Fruit fly (Drosophila melanogaster) whole organism, embryonic: ENCODE data around the gene gdl.

Source experiments
- Ada2b ChIP-seq: fragments of 200-800 bp; sonication (Bioruptor generic); IDR thresholded peaks from 2 replicates; pipeline ENCODE4 v1.3.6; 2022; ENCODE audit warnings: missing biosample characterization, missing genetic modification characterization
- Awh ChIP-seq: fragments of 200-800 bp; sonication (Bioruptor generic); IDR thresholded peaks from 2 replicates; pipeline ENCODE4, ENCODE4 v1.3.6; 2022; ENCODE audit warnings: missing biosample characterization, missing genetic modification characterization
- Bteb2 ChIP-seq: fragments of 200-800 bp; sonication (Bioruptor generic); optimal IDR thresholded peaks from 2 replicates; lab custom pipeline; 2016; ENCODE audit warnings: missing biosample characterization, missing genetic modification characterization
- CG11696 ChIP-seq: fragments of 200-800 bp; sonication (Bioruptor generic); IDR thresholded peaks from 2 replicates; pipeline ENCODE4 v1.3.6; 2022; ENCODE audit warnings: missing biosample characterization, missing genetic modification characterization
- CG12659 ChIP-seq: fragments of 200-800 bp; sonication (Bioruptor generic); optimal IDR thresholded peaks from 3 replicates; lab custom pipeline; 2017; ENCODE audit warnings: mild to moderate bottlenecking, missing biosample characterization, missing genetic modification reagents, missing genetic modification characterization
- CG13424 ChIP-seq: fragments of 200-800 bp; sonication (Bioruptor generic); optimal IDR thresholded peaks from 2 replicates; lab custom pipeline; 2019; ENCODE audit warnings: missing biosample characterization, mild to moderate bottlenecking, missing genetic modification characterization, moderate library complexity
- CG15269 ChIP-seq: fragments of 200-800 bp; sonication (Bioruptor generic); optimal IDR thresholded peaks from 2 replicates; lab custom pipeline; 2018; ENCODE audit warnings: missing biosample characterization, mild to moderate bottlenecking, missing genetic modification characterization, moderate library complexity
- CG15479 ChIP-seq: fragments of 200-800 bp; sonication (Bioruptor generic); optimal IDR thresholded peaks from 3 replicates; lab custom pipeline; 2019; ENCODE audit warnings: missing biosample characterization, mild to moderate bottlenecking, missing genetic modification characterization, moderate library complexity
- CG17612 ChIP-seq: fragments of 200-800 bp; sonication (Bioruptor generic); IDR thresholded peaks from 2 replicates; pipeline ENCODE4 v1.3.6; 2022; ENCODE audit warnings: missing biosample characterization, missing genetic modification characterization
- CG1832 ChIP-seq: fragments of 200-800 bp; sonication (Bioruptor generic); optimal IDR thresholded peaks from 2 replicates; lab custom pipeline; 2017; ENCODE audit warnings: missing biosample characterization, mild to moderate bottlenecking, missing genetic modification characterization, inconsistent platforms
- CG18476 ChIP-seq: fragments of 200-800 bp; sonication (Bioruptor generic); optimal IDR thresholded peaks from 2 replicates; lab custom pipeline; 2016; ENCODE audit warnings: missing biosample characterization, mild to moderate bottlenecking, missing genetic modification characterization
- CG18599 ChIP-seq: fragments of 200-800 bp; sonication (Bioruptor generic); optimal IDR thresholded peaks from 3 replicates; lab custom pipeline; 2017; ENCODE audit warnings: missing biosample characterization, missing genetic modification characterization, mild to moderate bottlenecking, moderate library complexity, missing genetic modification reagents
- CG3065 ChIP-seq: fragments of 200-800 bp; sonication (Bioruptor generic); optimal IDR thresholded peaks from 2 replicates; lab custom pipeline; 2016; ENCODE audit warnings: missing biosample characterization, missing genetic modification characterization
- CG31441 ChIP-seq: fragments of 200-800 bp; sonication (Bioruptor generic); IDR thresholded peaks from 2 replicates; pipeline ENCODE4 v1.3.6; 2022; ENCODE audit warnings: missing biosample characterization, missing genetic modification characterization
- CG3163 ChIP-seq: fragments of 200-800 bp; sonication (Bioruptor generic); optimal IDR thresholded peaks from 3 replicates; lab custom pipeline; 2016; ENCODE audit warnings: missing biosample characterization, missing genetic modification characterization
- CG34422 ChIP-seq: fragments of 200-800 bp; sonication (Bioruptor generic); IDR thresholded peaks from 3 replicates; pipeline ENCODE4 v1.3.6; 2022; ENCODE audit warnings: missing biosample characterization, missing genetic modification characterization
- CG4282 ChIP-seq: fragments of 200-800 bp; sonication (Bioruptor generic); optimal IDR thresholded peaks from 2 replicates; lab custom pipeline; 2016; ENCODE audit warnings: missing biosample characterization, missing genetic modification characterization
- CG7556 ChIP-seq: fragments of 200-800 bp; sonication (Bioruptor generic); optimal IDR thresholded peaks from 2 replicates; lab custom pipeline; 2017; ENCODE audit warnings: missing biosample characterization, mild to moderate bottlenecking, missing genetic modification characterization
- CG7745 ChIP-seq: fragments of 200-800 bp; sonication (Bioruptor generic); optimal IDR thresholded peaks from 2 replicates; lab custom pipeline; 2018; ENCODE audit warnings: missing biosample characterization, mild to moderate bottlenecking, missing genetic modification characterization, moderate library complexity
- CG8281 ChIP-seq: fragments of 200-800 bp; sonication (Bioruptor generic); optimal IDR thresholded peaks from 2 replicates; lab custom pipeline; 2018; ENCODE audit warnings: missing biosample characterization, mild to moderate bottlenecking, missing genetic modification characterization, moderate library complexity
- CG9932 ChIP-seq: fragments of 200-800 bp; sonication (Bioruptor generic); IDR thresholded peaks from 2 replicates; pipeline ENCODE4 v1.3.6; 2022; ENCODE audit warnings: missing biosample characterization, missing genetic modification characterization
- ERR ChIP-seq: fragments of 200-800 bp; sonication (Bioruptor generic); optimal IDR thresholded peaks from 2 replicates; lab custom pipeline; 2016; ENCODE audit warnings: missing biosample characterization, missing genetic modification characterization
- GATAe ChIP-seq: fragments of 200-800 bp; sonication (Bioruptor generic); conservative IDR thresholded peaks from 2 replicates; pipeline ENCODE4 v1.3.6; 2022; ENCODE audit warnings: missing biosample characterization, missing genetic modification characterization
- Hr78 ChIP-seq, 2 experiments: fragments of 200-800 bp in 1 of 2; fragments of >200 bp in 1 of 2; sonication (Bioruptor generic) in 1 of 2; optimal IDR thresholded peaks; 2 replicates each; lab custom pipeline; 2017 to 2019; ENCODE audit warnings: missing biosample characterization in 2 of 2, missing genetic modification characterization in 2 of 2, mild to moderate bottlenecking in 1 of 2, moderate library complexity in 1 of 2
- Mad ChIP-seq: fragments of 200-800 bp; sonication (Bioruptor generic); optimal IDR thresholded peaks from 2 replicates; lab custom pipeline; 2016; ENCODE audit warnings: missing biosample characterization, missing genetic modification characterization
- Meics ChIP-seq: fragments of 200-800 bp; sonication (Bioruptor generic); optimal IDR thresholded peaks from 2 replicates; lab custom pipeline; 2017; ENCODE audit warnings: missing biosample characterization, mild to moderate bottlenecking, missing genetic modification characterization
- Pdp1 ChIP-seq, 2 experiments: fragments of 200-800 bp; sonication (Bioruptor generic); optimal IDR thresholded peaks; 3 replicates each; lab custom pipeline; 2016; ENCODE audit warnings: missing biosample characterization in 2 of 2, missing genetic modification characterization in 2 of 2, mild to moderate bottlenecking in 1 of 2, moderate library complexity in 1 of 2
- Sin3A ChIP-seq: fragments of >200 bp; optimal IDR thresholded peaks from 2 replicates; lab custom pipeline; 2018
- TFAM ChIP-seq: fragments of 200-800 bp; sonication (Bioruptor generic); optimal IDR thresholded peaks from 2 replicates; lab custom pipeline; 2017; ENCODE audit warnings: missing biosample characterization, missing genetic modification characterization, inconsistent platforms
- ab ChIP-seq: fragments of 200-800 bp; sonication (Bioruptor generic); optimal IDR thresholded peaks from 2 replicates; lab custom pipeline; 2016; ENCODE audit warnings: missing biosample characterization, missing genetic modification characterization
- az2 ChIP-seq: fragments of 200-800 bp; sonication (Bioruptor generic); optimal IDR thresholded peaks from 3 replicates; lab custom pipeline; 2016; ENCODE audit warnings: missing biosample characterization, missing genetic modification characterization
- bcd ChIP-seq: fragments of 200-800 bp; sonication (Bioruptor generic); optimal IDR thresholded peaks from 2 replicates; lab custom pipeline; 2017; ENCODE audit warnings: missing biosample characterization, mild to moderate bottlenecking, missing genetic modification characterization
- chn ChIP-seq: fragments of 200-800 bp; sonication (Bioruptor generic); optimal IDR thresholded peaks from 2 replicates; lab custom pipeline; 2016; ENCODE audit warnings: missing biosample characterization, missing genetic modification characterization
- da ChIP-seq: fragments of 200-800 bp; sonication (Bioruptor generic); optimal IDR thresholded peaks from 2 replicates; lab custom pipeline; 2016; ENCODE audit warnings: missing biosample characterization, missing genetic modification characterization
- dmrt11E ChIP-seq: fragments of 200-800 bp; sonication (Bioruptor generic); optimal IDR thresholded peaks from 3 replicates; lab custom pipeline; 2018; ENCODE audit warnings: missing biosample characterization, mild to moderate bottlenecking, missing genetic modification characterization, moderate library complexity
- fd102C ChIP-seq: fragments of 200-800 bp; sonication (Bioruptor generic); optimal IDR thresholded peaks from 2 replicates; lab custom pipeline; 2018; ENCODE audit warnings: missing biosample characterization, mild to moderate bottlenecking, missing genetic modification characterization, moderate library complexity
- fd96Cb ChIP-seq: fragments of 200-800 bp; sonication (Bioruptor generic); optimal IDR thresholded peaks from 2 replicates; lab custom pipeline; 2018; ENCODE audit warnings: missing biosample characterization, mild to moderate bottlenecking, missing genetic modification characterization, moderate library complexity
- gfzf ChIP-seq: fragments of 200-800 bp; sonication (Bioruptor generic); optimal IDR thresholded peaks from 2 replicates; lab custom pipeline; 2016; ENCODE audit warnings: missing biosample characterization, mild to moderate bottlenecking, missing genetic modification characterization, moderate library complexity
- lab ChIP-seq: fragments of 200-800 bp; sonication (Bioruptor generic); optimal IDR thresholded peaks from 3 replicates; lab custom pipeline; 2017; ENCODE audit warnings: missing biosample characterization, missing genetic modification characterization, mild to moderate bottlenecking, moderate library complexity, missing genetic modification reagents
- nom ChIP-seq: fragments of 200-800 bp; sonication (Bioruptor generic); optimal IDR thresholded peaks from 2 replicates; lab custom pipeline; 2017; ENCODE audit warnings: missing biosample characterization, missing genetic modification characterization, mild to moderate bottlenecking, moderate library complexity, missing genetic modification reagents
- odd ChIP-seq: fragments of 200-800 bp; sonication (Bioruptor generic); optimal IDR thresholded peaks from 2 replicates; lab custom pipeline; 2017; ENCODE audit warnings: missing biosample characterization, mild to moderate bottlenecking, missing genetic modification characterization
- prd ChIP-seq, 3 experiments: fragments of >200 bp in 2 of 3; fragments of 200-800 bp in 1 of 3; sonication (Bioruptor generic) in 1 of 3; optimal IDR thresholded peaks in 2 of 3; IDR thresholded peaks in 1 of 3; 2 replicates in 2 of 3; 3 replicates in 1 of 3; pipeline versions ENCODE4 v1.3.6 to Lab custom; 2017 to 2022; ENCODE audit warnings: missing biosample characterization in 1 of 3, missing genetic modification characterization in 1 of 3
- seq ChIP-seq: fragments of 200-800 bp; sonication (Bioruptor generic); IDR thresholded peaks from 2 replicates; pipeline ENCODE4 v1.3.6; 2022; ENCODE audit warnings: missing biosample characterization, missing genetic modification characterization
- sisA ChIP-seq: fragments of 200-800 bp; sonication (Bioruptor generic); IDR thresholded peaks from 2 replicates; pipeline ENCODE4 v1.3.6; 2022; ENCODE audit warnings: missing biosample characterization, missing genetic modification characterization
- sr ChIP-seq: fragments of 200-800 bp; sonication (Bioruptor generic); IDR thresholded peaks from 3 replicates; pipeline ENCODE4 v1.3.6; 2022; ENCODE audit warnings: missing biosample characterization, missing genetic modification characterization
- ttk ChIP-seq: fragments of 200-800 bp; sonication (Bioruptor generic); IDR thresholded peaks from 2 replicates; pipeline ENCODE4 v2.1.2; 2022; ENCODE audit warnings: missing biosample characterization, missing genetic modification characterization
- unpg ChIP-seq: fragments of 200-800 bp; sonication (Bioruptor generic); optimal IDR thresholded peaks from 3 replicates; lab custom pipeline; 2018; ENCODE audit warnings: missing biosample characterization, mild to moderate bottlenecking, missing genetic modification characterization, moderate library complexity
- vfl ChIP-seq: fragments of 200-800 bp; sonication (Bioruptor generic); optimal IDR thresholded peaks from 2 replicates; lab custom pipeline; 2016; ENCODE audit warnings: missing biosample characterization, missing genetic modification characterization

gdl gene

DNA sequence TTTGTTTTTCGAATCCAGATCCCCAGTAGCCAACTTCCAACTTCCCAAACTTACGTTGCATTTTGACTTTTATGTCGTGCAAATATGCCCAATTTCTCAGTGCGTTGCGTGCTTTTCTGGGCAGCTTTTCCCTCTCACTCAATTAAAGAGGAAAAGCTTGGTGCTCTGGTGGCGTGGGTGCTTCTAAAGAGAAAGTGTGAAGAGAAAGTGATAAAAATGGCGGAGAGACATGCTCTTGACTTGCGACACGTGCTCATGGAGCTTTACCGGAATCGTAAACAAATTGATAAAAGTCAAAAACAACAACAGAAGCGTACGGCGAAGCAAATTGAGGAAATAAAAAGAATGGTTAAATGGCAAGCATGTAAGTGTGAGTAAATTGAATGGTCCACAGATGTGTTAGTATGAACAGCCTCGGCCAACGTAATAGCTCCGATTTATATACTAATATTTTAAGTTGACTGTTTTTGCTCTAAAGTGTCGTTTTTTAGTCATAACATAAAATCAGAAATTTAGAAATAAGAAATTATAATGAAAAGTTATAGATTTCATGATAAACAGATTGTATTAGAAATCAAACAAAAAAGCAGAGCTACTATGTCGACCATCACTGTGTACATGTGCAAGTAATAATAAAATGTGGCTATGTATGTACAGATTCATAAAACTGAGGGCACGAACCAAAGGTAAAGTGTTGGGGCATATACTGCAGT lies 15.2 kb upstream of the gdl start (continued):
- TF ChIP-seq CG7745 (tag; lab: Kevin White, UChicago) = no peak
- peak; percentile 77 for TF ChIP-seq CG11696 (GFP tag; lab: Robert Waterston, UW)
- TF ChIP-seq unpg (GFP tag; lab: Kevin White, UChicago) = peak; percentile 13
- TF ChIP-seq az2 (GFP tag; lab: Kevin White, UChicago) = peak; percentile 14
- TF ChIP-seq CG15479 = no peak
- peak; percentile 35 for TF ChIP-seq lab (GFP tag; lab: Kevin White, UChicago)
- TF ChIP-seq bcd (GFP tag; lab: Kevin White, UChicago) = peak; percentile 34
- TF ChIP-seq Pdp1 (GFP tag; optimal IDR thresholded peaks at IDR 0.05; lab: Kevin White, UChicago) = peak in 1 of 2 experiments; percentile 0
- TF ChIP-seq Meics (GFP tag; lab: Kevin White, UChicago) = peak; percentile 8
- TF ChIP-seq sr = peak; percentile 53; the same call in 2 of the 3 replicates
- no peak for TF ChIP-seq Sin3A (lab: Kevin White, UChicago)
- TF ChIP-seq CG15269 (tag; lab: Kevin White, UChicago) = peak; percentile 28
- TF ChIP-seq CG17612 (GFP tag; lab: Robert Waterston, UW) = no peak
- peak; percentile 37; the same call in 1 of the 2 replicates for TF ChIP-seq CG9932 (GFP tag; lab: Robert Waterston, UW)
- no peak for TF ChIP-seq ab (GFP tag; lab: Kevin White, UChicago)
- TF ChIP-seq CG18599 = peak; percentile 44
- 0 out of 2 replicates have a peak, but pooled peaks have one; percentile 53 for TF ChIP-seq Awh (GFP tag; lab: Robert Waterston, UW)
- TF ChIP-seq prd (optimal IDR thresholded peaks at IDR 0.05; lab: Kevin White, UChicago) = no peak
- 0 out of 3 replicates have a peak, but pooled peaks have one; percentile 26 for TF ChIP-seq prd (GFP tag; IDR thresholded peaks at IDR 0.05; lab: Robert Waterston, UW)
- peak; percentile 56 for TF ChIP-seq fd96Cb
- TF ChIP-seq fd102C (GFP tag; lab: Kevin White, UChicago) = no peak
- no peak for TF ChIP-seq gfzf (GFP tag; lab: Kevin White, UChicago)
- TF ChIP-seq nom (GFP tag; lab: Kevin White, UChicago) = no peak
- no peak for TF ChIP-seq dmrt11E
- TF ChIP-seq CG13424 (tag; lab: Kevin White, UChicago) = peak; percentile 36
- TF ChIP-seq CG8281 (tag; lab: Kevin White, UChicago) = no peak
- TF ChIP-seq CG3065 (GFP tag; lab: Kevin White, UChicago) = no peak
- TF ChIP-seq chn = no peak
- peak in 1 of 2 experiments; percentile 25 for TF ChIP-seq Hr78 (GFP tag; optimal IDR thresholded peaks at IDR 0.05; lab: Kevin White, UChicago)
- no peak for TF ChIP-seq CG4282 (GFP tag; lab: Kevin White, UChicago)
- TF ChIP-seq CG31441 (GFP tag; lab: Robert Waterston, UW) = peak; percentile 58; the same call in 1 of the 2 replicates
- peak; percentile 8 for TF ChIP-seq CG18476 (GFP tag; lab: Kevin White, UChicago)
- TF ChIP-seq seq (GFP tag; lab: Robert Waterston, UW) = peak; percentile 58; the same call in 1 of the 2 replicates
- no peak for TF ChIP-seq da (GFP tag; lab: Kevin White, UChicago)
- TF ChIP-seq Ada2b (GFP tag; lab: Robert Waterston, UW) = 0 out of 2 replicates have a peak, but pooled peaks have one; percentile 36
- no peak for TF ChIP-seq ERR
- TF ChIP-seq CG34422 (GFP tag; lab: Robert Waterston, UW) = peak; percentile 60; the same call in 1 of the 3 replicates
- TF ChIP-seq Mad (GFP tag; lab: Kevin White, UChicago) = no peak
- no peak for TF ChIP-seq TFAM (GFP tag; lab: Kevin White, UChicago)
- no peak for TF ChIP-seq Bteb2 (GFP tag; lab: Kevin White, UChicago)
- peak; percentile 5 for TF ChIP-seq odd (GFP tag; lab: Kevin White, UChicago)
- TF ChIP-seq CG3163 = peak; percentile 96
- TF ChIP-seq sisA (GFP tag; lab: Robert Waterston, UW) = peak; percentile 43; the same call in 1 of the 2 replicates
- TF ChIP-seq GATAe (GFP tag; lab: Robert Waterston, UW) = no peak
- peak; percentile 23 for TF ChIP-seq CG12659 (GFP tag; lab: Kevin White, UChicago)
- no peak for TF ChIP-seq vfl (GFP tag; lab: Kevin White, UChicago)
- no peak for TF ChIP-seq ttk (GFP tag; lab: Robert Waterston, UW)
- TF ChIP-seq CG7556 = peak; percentile 48
- TF ChIP-seq CG1832 = no peak
